Worm (Caenorhabditis elegans) whole organism, L1 larva: Measurements from ENCODE around the gene C28D4.18.

Experiments
- C04F5.9 ChIP-seq: sonication (generic microtip); optimal IDR thresholded peaks from 2 replicates; lab custom pipeline; 2016; ENCODE audit warnings: missing genetic modification characterization, missing compliant biosample characterization
- ama-1 ChIP-seq: fragments of 150-350 bp; optimal IDR thresholded peaks from 2 replicates; lab custom pipeline; 2014
- egl-27 ChIP-seq, 2 experiments: fragments of 150-350 bp in 1 of 2; sonication (generic microtip); optimal IDR thresholded peaks; 3 replicates each; lab custom pipeline; 2017 to 2018; ENCODE audit warnings: missing biosample characterization in 2 of 2, missing genetic modification characterization in 2 of 2, missing genetic modification reagents in 2 of 2
- ets-5 ChIP-seq: fragments of 200-800 bp; sonication (Bioruptor generic); IDR thresholded peaks from 2 replicates; pipeline ENCODE4 v1.3.6; 2022; ENCODE audit warnings: missing genetic modification characterization, missing compliant biosample characterization
- lin-35 ChIP-seq, 2 experiments: fragments of 150-350 bp; optimal IDR thresholded peaks; 2 replicates each; lab custom pipeline; 2014; ENCODE audit warnings: missing biosample characterization in 2 of 2, missing genetic modification characterization in 2 of 2, missing genetic modification reagents in 2 of 2
- nhr-11 ChIP-seq: fragments of 150-350 bp; optimal IDR thresholded peaks from 2 replicates; lab custom pipeline; 2014; ENCODE audit warnings: missing biosample characterization, missing genetic modification characterization
- pqm-1 ChIP-seq: sonication (generic microtip); optimal IDR thresholded peaks from 3 replicates; lab custom pipeline; 2017; ENCODE audit warnings: missing biosample characterization, missing genetic modification characterization
- rnt-1 ChIP-seq: sonication (generic microtip); optimal IDR thresholded peaks from 2 replicates; lab custom pipeline; 2016; ENCODE audit warnings: mild to moderate bottlenecking, missing genetic modification characterization, moderate library complexity, missing compliant biosample characterization

DNA sequence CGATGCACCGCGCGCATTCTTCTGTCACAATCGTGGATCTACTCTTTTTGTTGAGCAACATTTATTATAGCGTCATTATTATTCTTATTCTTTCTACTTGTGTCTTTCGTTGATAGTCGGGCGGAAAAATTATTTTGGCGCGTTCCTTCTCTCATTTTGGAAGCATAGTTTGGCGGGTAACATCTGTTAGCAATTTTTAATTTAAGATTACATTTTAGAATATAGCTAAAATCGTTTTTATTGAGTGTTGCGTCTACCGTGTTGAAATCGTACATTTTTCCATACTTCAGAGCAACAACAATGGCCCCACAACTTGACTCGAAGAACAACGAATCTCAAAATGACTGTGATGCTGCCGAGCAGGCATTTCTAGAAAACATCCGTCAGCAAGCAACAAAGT lies 34.4 kb upstream of the C28D4.18 start, which contains the start of gene sdz-36:
- TF ChIP-seq C04F5.9 (tag; lab: Kevin White, UChicago) (no peak), lin-35 (GFP tag; optimal IDR thresholded peaks at IDR 0.05; lab: Kevin White, UChicago) (no peak), ama-1 (lab: Kevin White, UChicago) (no peak), egl-27 (tag; optimal IDR thresholded peaks at IDR 0.05; lab: Kevin White, UChicago) (no peak), ets-5 (GFP tag; lab: Robert Waterston, UW) (no peak), pqm-1 (tag; lab: Kevin White, UChicago) (no peak), rnt-1 (tag; lab: Kevin White, UChicago) (no peak), nhr-11 (tag; lab: Kevin White, UChicago) (no peak)
